Worm (Caenorhabditis elegans): ENCODE results near the gene ZK1055.2.

DNA sequence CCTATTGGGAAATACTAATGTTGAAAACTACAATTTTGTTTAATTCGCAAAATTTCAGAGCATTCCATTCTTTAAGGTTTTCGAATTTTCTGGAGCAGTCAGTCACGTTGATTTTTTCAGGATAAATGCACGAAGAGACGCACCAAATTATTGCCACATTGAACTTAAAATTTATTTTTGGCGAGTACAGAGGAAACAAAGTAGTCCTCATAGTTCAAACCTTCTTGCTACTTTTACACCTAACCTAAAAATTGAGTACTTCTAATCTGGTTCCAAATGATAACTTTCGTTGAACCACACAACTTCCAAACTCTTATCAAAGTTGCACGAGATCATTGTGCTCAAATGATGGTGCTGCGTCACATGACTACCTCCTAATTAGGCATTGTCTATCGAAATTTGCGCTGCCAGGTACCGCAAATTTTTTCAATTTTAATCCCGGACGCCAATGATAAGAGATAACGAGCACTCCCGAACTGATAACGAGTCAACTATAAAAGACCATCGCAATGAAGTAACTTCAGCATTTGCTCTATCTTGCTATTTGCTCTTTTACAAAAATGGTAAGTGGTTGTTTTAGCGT is 23.9 kb downstream of the ZK1055.2 start, which contains the start of gene cpr-4:
- TF ChIP-seq hmbx-1 (tag; optimal IDR thresholded peaks at IDR 0.05) (no peak), aly-1 (tag; optimal IDR thresholded peaks at IDR 0.05) (no peak), F13C5.2 (tag; optimal IDR thresholded peaks at IDR 0.05) (no peak), ama-1 (optimal IDR thresholded peaks at IDR 0.05) (no peak), tbx-11 (GFP tag; IDR thresholded peaks at IDR 0.05) (no peak), hmg-4 (GFP tag; optimal IDR thresholded peaks at IDR 0.05) (no peak)
